Worm (Caenorhabditis elegans) whole organism, L3 larva: Measurements from ENCODE around the gene dct-17.
A peak's percentile ranks its signal among the peaks of the same experiment; 100 is the strongest.

ENCODE experiments used
- ama-1 ChIP-seq: fragments of 150-350 bp; optimal IDR thresholded peaks from 2 replicates; lab custom pipeline; 2018
- ceh-28 ChIP-seq: fragments of 150-350 bp; optimal IDR thresholded peaks from 2 replicates; lab custom pipeline; 2014; ENCODE audit warnings: missing biosample characterization, missing genetic modification reagents, missing genetic modification characterization
- ceh-9 ChIP-seq: sonication (generic microtip); optimal IDR thresholded peaks from 2 replicates; lab custom pipeline; 2018; ENCODE audit warnings: missing biosample characterization, missing genetic modification characterization
- elt-2 ChIP-seq: sonication (generic microtip); optimal IDR thresholded peaks from 2 replicates; lab custom pipeline; 2016; ENCODE audit warnings: missing genetic modification reagents, mild to moderate bottlenecking, missing genetic modification characterization, missing compliant biosample characterization
- lin-15B ChIP-seq: fragments of 150-350 bp; optimal IDR thresholded peaks from 2 replicates; lab custom pipeline; 2014; ENCODE audit warnings: missing biosample characterization, missing genetic modification characterization
- nhr-237 ChIP-seq: fragments of 150-350 bp; optimal IDR thresholded peaks from 2 replicates; lab custom pipeline; 2014; ENCODE audit warnings: missing biosample characterization, missing genetic modification characterization
- nhr-25 ChIP-seq: sonication (generic microtip); optimal IDR thresholded peaks from 2 replicates; lab custom pipeline; 2017; ENCODE audit warnings: missing biosample characterization, missing genetic modification characterization
- snpc-4 ChIP-seq: fragments of 150-350 bp; optimal IDR thresholded peaks from 2 replicates; lab custom pipeline; 2014; ENCODE audit warnings: missing biosample characterization, missing genetic modification characterization

DNA sequence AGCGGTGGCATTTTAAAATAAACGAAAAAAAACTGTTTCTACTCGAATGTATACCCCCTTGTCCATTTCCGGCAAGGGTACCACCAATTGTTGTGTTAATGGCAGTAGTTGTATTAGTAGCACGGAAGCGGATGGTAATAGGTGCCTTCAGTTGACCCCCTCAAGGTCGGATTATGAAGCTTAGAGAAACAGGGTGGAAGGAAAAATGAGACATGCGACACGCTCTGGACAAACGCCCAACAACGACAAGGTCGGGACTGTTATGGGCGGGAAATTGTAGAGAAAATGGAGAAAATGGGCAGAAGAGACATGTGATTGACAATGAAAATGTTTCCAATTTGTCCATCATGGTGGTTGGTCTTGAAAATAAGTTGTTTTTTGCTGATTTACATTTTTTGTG is 26.6 kb downstream of the dct-17 start, which contains the start of gene T01D3.3:
- TF ChIP-seq elt-2 (no peak), snpc-4 (tag; lab: Kevin White, UChicago) (no peak), ceh-9 (no peak), ama-1 (lab: Kevin White, UChicago) (no peak), nhr-25 (peak; percentile 83), nhr-237 (tag; lab: Kevin White, UChicago) (no peak), lin-15B (tag; lab: Kevin White, UChicago) (no peak), ceh-28 (no peak)
